Worm (Caenorhabditis elegans): ENCODE data around the gene C28C12.1.

DNA sequence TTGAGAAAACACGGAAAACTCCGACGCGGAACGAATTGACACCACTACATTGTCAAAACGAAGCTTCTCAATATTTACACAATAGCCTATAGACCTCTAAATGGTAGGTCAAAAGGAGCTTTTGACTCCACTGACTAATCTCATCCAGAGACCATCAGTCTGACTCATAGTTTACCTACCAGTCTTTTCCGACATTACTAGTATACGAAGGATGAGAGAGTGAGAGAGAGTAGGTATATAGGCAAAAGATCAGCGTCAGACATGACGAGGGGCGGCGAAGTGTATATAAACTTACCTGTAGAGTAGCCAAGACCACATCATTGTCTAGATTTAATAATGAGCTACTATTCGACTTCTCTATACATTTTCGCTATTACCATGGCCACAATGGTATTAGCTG is 14.3 kb upstream of the C28C12.1 start, which contains the start of gene srlf-3:
- no peak for TF ChIP-seq mdl-1 (tag; optimal IDR thresholded peaks at IDR 0.05)
- TF ChIP-seq nhr-11 (tag; optimal IDR thresholded peaks at IDR 0.05), result no peak
- no peak for TF ChIP-seq skn-1 (tag; optimal IDR thresholded peaks at IDR 0.05)
- no peak for TF ChIP-seq sptf-1 (tag; optimal IDR thresholded peaks at IDR 0.05)
- no peak for TF ChIP-seq xbp-1 (tag; optimal IDR thresholded peaks at IDR 0.05)
- TF ChIP-seq unc-62 (GFP tag; optimal IDR thresholded peaks at IDR 0.05), result no peak
- no peak for TF ChIP-seq egl-27 (tag; optimal IDR thresholded peaks at IDR 0.05)
- no peak for TF ChIP-seq snpc-4 (tag; optimal IDR thresholded peaks at IDR 0.05)
- TF ChIP-seq zag-1 (tag; optimal IDR thresholded peaks at IDR 0.05), result no peak
- no peak for TF ChIP-seq ama-1 (optimal IDR thresholded peaks at IDR 0.05)
- no peak for TF ChIP-seq jun-1 (tag; optimal IDR thresholded peaks at IDR 0.05)
- TF ChIP-seq ceh-88 (GFP tag; IDR thresholded peaks at IDR 0.05), result no peak
